Worm (Caenorhabditis elegans): ENCODE data around the gene W03F9.2.

ce11 chrV:144794-145193 lies 17.0 kb upstream of the W03F9.2 start, which contains the start of gene srh-82:
- TF ChIP-seq mes-2 (tag; optimal IDR thresholded peaks at IDR 0.05; ENCODE audit: poor library complexity, severe bottlenecking) (no peak), egl-43 (GFP tag; IDR thresholded peaks at IDR 0.05) (no peak), mep-1 (tag; optimal IDR thresholded peaks at IDR 0.05) (no peak), lin-13 (GFP tag; optimal IDR thresholded peaks at IDR 0.05) (no peak), nhr-25 (tag; optimal IDR thresholded peaks at IDR 0.05; ENCODE audit: borderline replicate concordance, insufficient read depth) (no peak), nhr-76 (tag; optimal IDR thresholded peaks at IDR 0.05) (no peak), hlh-30 (tag; optimal IDR thresholded peaks at IDR 0.05; ENCODE audit: insufficient read depth) (no peak), unc-62 (GFP tag; optimal IDR thresholded peaks at IDR 0.05 in 1 of 2) (no peak), unc-62 (tag; optimal IDR thresholded peaks at IDR 0.05) (no peak)
